Worm (Caenorhabditis elegans) whole organism, L4 larva: ENCODE data around the gene ins-19.

ENCODE experiments used
- R02D3.7 ChIP-seq: fragments of 150-350 bp; sonication (generic microtip); optimal IDR thresholded peaks from 3 replicates; lab custom pipeline; 2014; ENCODE audit warnings: missing biosample characterization, missing genetic modification characterization
- ces-1 ChIP-seq: fragments of 150-350 bp; sonication (generic microtip); optimal IDR thresholded peaks from 4 replicates; lab custom pipeline; 2014; ENCODE audit warnings: missing biosample characterization, missing genetic modification reagents, missing genetic modification characterization
- hlh-11 ChIP-seq: fragments of 200-800 bp; sonication (Bioruptor generic); optimal IDR thresholded peaks from 2 replicates; lab custom pipeline; 2018; ENCODE audit warnings: mild to moderate bottlenecking, missing genetic modification characterization, missing compliant biosample characterization
- mdt-29 ChIP-seq: fragments of 200-800 bp; sonication (Bioruptor generic); IDR thresholded peaks from 2 replicates; pipeline ENCODE4 v1.3.6; 2022; ENCODE audit warnings: missing genetic modification reagents, missing genetic modification characterization, missing compliant biosample characterization
- spr-1 ChIP-seq: sonication (generic microtip); optimal IDR thresholded peaks from 2 replicates; lab custom pipeline; 2016; ENCODE audit warnings: mild to moderate bottlenecking, missing genetic modification characterization, missing compliant biosample characterization
- tag-97 ChIP-seq: fragments of 200-800 bp; sonication (Bioruptor generic); IDR thresholded peaks from 2 replicates; pipeline ENCODE4 v1.3.6; 2022; ENCODE audit warnings: missing genetic modification characterization, missing compliant biosample characterization
- zip-2 ChIP-seq: fragments of 150-350 bp; optimal IDR thresholded peaks from 2 replicates; lab custom pipeline; 2014; ENCODE audit warnings: missing biosample characterization, missing genetic modification characterization

Gene ins-19

DNA sequence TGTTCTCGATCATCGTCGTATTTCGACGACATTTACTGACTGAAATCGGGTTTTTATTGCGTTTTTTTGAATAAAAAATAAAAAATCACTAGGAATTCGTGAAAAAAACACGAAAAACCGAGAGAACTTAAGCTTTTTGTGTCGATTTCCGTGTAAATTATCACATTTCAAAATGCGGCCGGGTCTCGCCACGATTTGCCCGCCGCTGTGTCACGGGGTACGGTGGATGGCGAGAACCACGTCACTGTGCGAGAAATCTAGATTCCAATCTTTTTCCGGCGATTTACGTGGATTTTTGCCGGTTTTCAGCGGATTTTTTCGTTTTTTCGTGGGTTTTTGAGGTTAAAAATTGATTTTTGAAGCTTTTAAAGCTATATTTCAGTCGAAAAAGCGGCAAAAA lies 49.3 kb downstream of the ins-19 start, which contains the start of gene Y25C1A.8 (continued):
- TF ChIP-seq mdt-29: peak; percentile 45; the same call in 1 of the 2 replicates
- TF ChIP-seq tag-97: no peak
- peak; percentile 89 for TF ChIP-seq hlh-11 (tag; lab: Kevin White, UChicago)
- no peak for TF ChIP-seq R02D3.7 (tag; lab: Kevin White, UChicago)
- peak; percentile 92 for TF ChIP-seq spr-1
- TF ChIP-seq ces-1 (GFP tag; lab: Kevin White, UChicago): peak; percentile 28
- TF ChIP-seq zip-2 (tag; lab: Kevin White, UChicago): peak; percentile 68
